Worm (Caenorhabditis elegans) whole organism, young adult: ENCODE results near the gene F32D8.12.

Experiments
- B0019.2 ChIP-seq: fragments of 200-800 bp; sonication (Bioruptor generic); conservative IDR thresholded peaks from 2 replicates; pipeline ENCODE4 v1.3.6; 2022; ENCODE audit warnings: missing genetic modification reagents, missing genetic modification characterization, missing compliant biosample characterization
- B0261.1 ChIP-seq: sonication (generic microtip); optimal IDR thresholded peaks from 2 replicates; lab custom pipeline; 2016; ENCODE audit warnings: mild to moderate bottlenecking, missing genetic modification characterization, moderate library complexity, missing compliant biosample characterization
- C17E4.6 ChIP-seq: fragments of 200-800 bp; sonication (Bioruptor generic); IDR thresholded peaks from 2 replicates; pipeline ENCODE4 v1.3.6; 2022; ENCODE audit warnings: missing genetic modification reagents, missing genetic modification characterization, missing compliant biosample characterization
- F22D6.2 ChIP-seq: sonication (generic microtip); optimal IDR thresholded peaks from 2 replicates; lab custom pipeline; 2016; ENCODE audit warnings: mild to moderate bottlenecking, missing genetic modification characterization, missing compliant biosample characterization
- F23B12.7 ChIP-seq: sonication (generic microtip); optimal IDR thresholded peaks from 2 replicates; lab custom pipeline; 2017; ENCODE audit warnings: missing genetic modification characterization, mild to moderate bottlenecking, missing compliant biosample characterization, antibody characterized with exemption, moderate library complexity; ENCODE audit not compliant: insufficient read depth
- F37B4.10 ChIP-seq: fragments of 200-800 bp; sonication (Bioruptor generic); IDR thresholded peaks from 2 replicates; pipeline ENCODE4 v1.3.6; 2022; ENCODE audit warnings: missing genetic modification characterization, missing compliant biosample characterization
- F39B2.1 ChIP-seq: fragments of 200-800 bp; sonication (Bioruptor generic); IDR thresholded peaks from 2 replicates; pipeline ENCODE4 v1.3.6; 2022; ENCODE audit warnings: missing genetic modification reagents, missing genetic modification characterization, missing compliant biosample characterization
- F49E8.2 ChIP-seq: sonication (generic microtip); optimal IDR thresholded peaks from 3 replicates; lab custom pipeline; 2017; ENCODE audit warnings: missing genetic modification characterization, mild to moderate bottlenecking, missing compliant biosample characterization, antibody characterized with exemption, moderate library complexity; ENCODE audit not compliant: insufficient read depth
- F52B5.7 ChIP-seq: sonication (generic microtip); optimal IDR thresholded peaks from 2 replicates; lab custom pipeline; 2016; ENCODE audit warnings: mild to moderate bottlenecking, missing genetic modification characterization, missing compliant biosample characterization
- K11D2.4 ChIP-seq: fragments of 200-800 bp; sonication (Bioruptor generic); IDR thresholded peaks from 2 replicates; pipeline ENCODE4 v1.3.6; 2022; ENCODE audit warnings: missing genetic modification reagents, missing genetic modification characterization, missing compliant biosample characterization
- K12H6.12 ChIP-seq: fragments of 200-800 bp; sonication (Bioruptor generic); optimal IDR thresholded peaks from 2 replicates; lab custom pipeline; 2018; ENCODE audit warnings: mild to moderate bottlenecking, missing genetic modification characterization, missing compliant biosample characterization
- Y53F4B.3 ChIP-seq: fragments of 200-800 bp; sonication (Bioruptor generic); IDR thresholded peaks from 2 replicates; pipeline ENCODE4 v1.3.6; 2022; ENCODE audit warnings: missing genetic modification reagents, missing genetic modification characterization, missing compliant biosample characterization
- Y53G8AR.9 ChIP-seq: fragments of 200-800 bp; sonication (Bioruptor generic); conservative IDR thresholded peaks from 2 replicates; pipeline ENCODE4 v1.3.6; 2022; ENCODE audit warnings: missing genetic modification reagents, missing genetic modification characterization, missing compliant biosample characterization
- attf-5 ChIP-seq: fragments of 200-800 bp; sonication (Bioruptor generic); optimal IDR thresholded peaks from 2 replicates; lab custom pipeline; 2018; ENCODE audit warnings: mild to moderate bottlenecking, missing genetic modification characterization, missing compliant biosample characterization
- bed-1 ChIP-seq: fragments of 200-800 bp; sonication (Bioruptor generic); IDR thresholded peaks from 2 replicates; pipeline ENCODE4 v1.3.6; 2022; ENCODE audit warnings: missing genetic modification reagents, missing genetic modification characterization, missing compliant biosample characterization
- cebp-2 ChIP-seq: fragments of 200-800 bp; sonication (Bioruptor generic); IDR thresholded peaks from 2 replicates; pipeline ENCODE4 v1.3.6; 2022; ENCODE audit warnings: missing genetic modification characterization, missing compliant biosample characterization
- ceh-100 ChIP-seq: fragments of 200-800 bp; sonication (Bioruptor generic); IDR thresholded peaks from 2 replicates; pipeline ENCODE4 v1.3.6; 2022; ENCODE audit warnings: missing genetic modification reagents, missing genetic modification characterization, missing compliant biosample characterization
- ceh-58 ChIP-seq: fragments of 200-800 bp; sonication (Bioruptor generic); IDR thresholded peaks from 2 replicates; pipeline ENCODE4 v1.3.6; 2022; ENCODE audit warnings: missing genetic modification characterization, missing compliant biosample characterization
- egl-44 ChIP-seq: fragments of 200-800 bp; sonication (Bioruptor generic); IDR thresholded peaks from 2 replicates; pipeline ENCODE4 v1.3.6; 2022; ENCODE audit warnings: missing genetic modification reagents, missing genetic modification characterization, missing compliant biosample characterization
- ets-4 ChIP-seq: fragments of 200-800 bp; sonication (Bioruptor generic); optimal IDR thresholded peaks from 2 replicates; lab custom pipeline; 2018; ENCODE audit warnings: mild to moderate bottlenecking, missing genetic modification characterization, missing compliant biosample characterization
- him-1 ChIP-seq: sonication (generic microtip); optimal IDR thresholded peaks from 2 replicates; lab custom pipeline; 2016; ENCODE audit warnings: missing genotype, missing genetic modification reagents, missing genetic modification characterization, missing compliant biosample characterization
- hlh-12 ChIP-seq: sonication (generic microtip); optimal IDR thresholded peaks from 2 replicates; lab custom pipeline; 2016; ENCODE audit warnings: missing genetic modification characterization, missing compliant biosample characterization
- hsf-1 ChIP-seq: fragments of 200-800 bp; sonication (Bioruptor generic); IDR thresholded peaks from 2 replicates; pipeline ENCODE4 v1.3.6; 2022; ENCODE audit warnings: missing genetic modification reagents, missing genetic modification characterization, missing compliant biosample characterization
- lag-1 ChIP-seq: fragments of 200-800 bp; sonication (Bioruptor generic); IDR thresholded peaks from 2 replicates; pipeline ENCODE4 v1.3.6; 2022; ENCODE audit warnings: missing genetic modification reagents, missing genetic modification characterization, missing compliant biosample characterization
- let-607 ChIP-seq, 2 experiments: fragments of 200-800 bp in 1 of 2; sonication (Bioruptor generic) in 1 of 2; sonication (generic microtip) in 1 of 2; optimal IDR thresholded peaks; 2 replicates each; lab custom pipeline; 2016 to 2018; ENCODE audit warnings: mild to moderate bottlenecking in 2 of 2, missing compliant biosample characterization in 2 of 2, missing genetic modification characterization in 2 of 2, moderate library complexity in 2 of 2, missing genotype in 1 of 2
- lir-1 ChIP-seq: fragments of 200-800 bp; sonication (Bioruptor generic); conservative IDR thresholded peaks from 2 replicates; pipeline ENCODE4 v1.3.6; 2022; ENCODE audit warnings: missing genetic modification reagents, missing genetic modification characterization, missing compliant biosample characterization
- madf-6 ChIP-seq: fragments of 200-800 bp; sonication (Bioruptor generic); IDR thresholded peaks from 2 replicates; pipeline ENCODE4 v1.3.6; 2022; ENCODE audit warnings: missing genetic modification reagents, missing genetic modification characterization, missing compliant biosample characterization
- mcd-1 ChIP-seq: fragments of 200-800 bp; sonication (Bioruptor generic); IDR thresholded peaks from 2 replicates; pipeline ENCODE4 v1.3.6; 2022; ENCODE audit warnings: missing genetic modification reagents, missing genetic modification characterization, missing compliant biosample characterization
- nfya-1 ChIP-seq: sonication (generic microtip); optimal IDR thresholded peaks from 2 replicates; lab custom pipeline; 2017; ENCODE audit warnings: antibody characterized with exemption, missing compliant biosample characterization, missing genetic modification characterization, borderline replicate concordance; ENCODE audit not compliant: insufficient read depth
- nhr-120 ChIP-seq: fragments of 200-800 bp; sonication (Bioruptor generic); IDR thresholded peaks from 2 replicates; pipeline ENCODE4 v1.3.6; 2022; ENCODE audit warnings: missing genetic modification characterization, missing compliant biosample characterization
- nhr-80 ChIP-seq: sonication (generic microtip); optimal IDR thresholded peaks from 2 replicates; lab custom pipeline; 2016; ENCODE audit warnings: missing genetic modification characterization, missing compliant biosample characterization
- rec-8 ChIP-seq, 2 experiments: sonication (generic microtip); optimal IDR thresholded peaks; 2 replicates each; lab custom pipeline; 2016; ENCODE audit warnings: mild to moderate bottlenecking in 2 of 2, missing genetic modification characterization in 2 of 2, missing genetic modification reagents in 2 of 2, missing genotype in 2 of 2, missing biosample characterization in 1 of 2, missing compliant biosample characterization in 1 of 2, moderate library complexity in 1 of 2
- repo-1 ChIP-seq: sonication (generic microtip); optimal IDR thresholded peaks from 2 replicates; lab custom pipeline; 2017; ENCODE audit warnings: mild to moderate bottlenecking, missing genetic modification characterization, missing compliant biosample characterization
- snpc-1.1 ChIP-seq: sonication (generic microtip); optimal IDR thresholded peaks from 2 replicates; lab custom pipeline; 2017; ENCODE audit warnings: missing genetic modification characterization, mild to moderate bottlenecking, missing compliant biosample characterization, antibody characterized with exemption, moderate library complexity, missing genotype, missing genetic modification reagents; ENCODE audit not compliant: insufficient read depth
- snpc-1.3 ChIP-seq: sonication (generic microtip); optimal IDR thresholded peaks from 2 replicates; lab custom pipeline; 2017; ENCODE audit warnings: missing genetic modification characterization, mild to moderate bottlenecking, missing compliant biosample characterization, antibody characterized with exemption, moderate library complexity, missing genotype, missing genetic modification reagents; ENCODE audit not compliant: insufficient read depth
- somi-1 ChIP-seq: fragments of 200-800 bp; sonication (Bioruptor generic); optimal IDR thresholded peaks from 2 replicates; lab custom pipeline; 2018; ENCODE audit warnings: mild to moderate bottlenecking, missing genetic modification characterization, missing compliant biosample characterization
- tbx-9 ChIP-seq: sonication (generic microtip); optimal IDR thresholded peaks from 2 replicates; lab custom pipeline; 2016; ENCODE audit warnings: borderline replicate concordance, missing genetic modification characterization, inconsistent platforms, missing compliant biosample characterization
- zim-3 ChIP-seq: sonication (generic microtip); optimal IDR thresholded peaks from 2 replicates; lab custom pipeline; 2017; ENCODE audit warnings: mild to moderate bottlenecking, missing genetic modification characterization, moderate library complexity, missing compliant biosample characterization
- ztf-22 ChIP-seq: fragments of 200-800 bp; sonication (Bioruptor generic); optimal IDR thresholded peaks from 2 replicates; lab custom pipeline; 2018; ENCODE audit warnings: mild to moderate bottlenecking, missing genetic modification characterization, moderate library complexity, missing compliant biosample characterization
- ztf-26 ChIP-seq: sonication (generic microtip); optimal IDR thresholded peaks from 2 replicates; lab custom pipeline; 2017; ENCODE audit warnings: missing genetic modification characterization, missing compliant biosample characterization
- ztf-3 ChIP-seq: fragments of 200-800 bp; sonication (Bioruptor generic); optimal IDR thresholded peaks from 2 replicates; lab custom pipeline; 2018; ENCODE audit warnings: mild to moderate bottlenecking, missing genetic modification characterization, missing compliant biosample characterization

Gene F32D8.12

DNA sequence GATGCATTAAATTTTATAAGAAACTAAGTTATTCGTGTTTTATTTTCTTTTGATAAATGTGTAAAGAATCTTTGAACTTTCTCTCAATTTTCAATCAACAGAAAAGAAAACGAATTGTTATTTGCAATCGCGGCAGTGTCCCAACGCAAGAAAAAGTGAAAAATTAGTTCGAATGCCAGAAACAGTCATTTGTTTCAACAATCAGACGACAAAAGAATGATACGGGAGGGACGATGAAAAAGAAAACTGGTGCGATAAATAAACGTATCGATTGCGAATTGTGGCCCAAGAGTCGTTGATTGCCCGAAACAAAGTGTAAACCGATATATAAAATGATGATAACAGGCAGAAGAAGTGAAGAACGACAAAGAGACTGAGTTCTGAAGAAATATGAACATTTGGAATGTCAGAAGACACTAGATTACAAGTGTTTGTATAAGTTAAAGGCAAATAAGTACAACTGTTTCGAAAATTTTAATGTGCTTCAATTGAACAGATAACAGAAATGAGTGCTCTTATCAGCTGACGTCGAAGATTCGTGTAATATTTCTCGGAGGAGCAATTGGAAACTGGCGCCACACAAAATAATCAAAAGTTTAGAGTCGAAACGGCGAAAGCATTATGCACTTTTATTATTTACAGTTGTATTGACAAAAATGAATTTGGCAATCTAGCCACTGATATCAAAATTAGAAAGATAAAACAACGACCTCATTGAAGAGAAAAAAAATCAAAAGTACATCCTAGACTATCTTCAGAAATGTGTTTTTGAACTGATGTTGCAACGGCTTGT lies 12.8 kb downstream of the F32D8.12 start:
- TF ChIP-seq zim-3 (tag; lab: Kevin White, UChicago) (no peak), nhr-80 (tag; lab: Kevin White, UChicago) (peak; percentile 86), ztf-22 (GFP tag; lab: Kevin White, UChicago) (peak; percentile 25)

DNA sequence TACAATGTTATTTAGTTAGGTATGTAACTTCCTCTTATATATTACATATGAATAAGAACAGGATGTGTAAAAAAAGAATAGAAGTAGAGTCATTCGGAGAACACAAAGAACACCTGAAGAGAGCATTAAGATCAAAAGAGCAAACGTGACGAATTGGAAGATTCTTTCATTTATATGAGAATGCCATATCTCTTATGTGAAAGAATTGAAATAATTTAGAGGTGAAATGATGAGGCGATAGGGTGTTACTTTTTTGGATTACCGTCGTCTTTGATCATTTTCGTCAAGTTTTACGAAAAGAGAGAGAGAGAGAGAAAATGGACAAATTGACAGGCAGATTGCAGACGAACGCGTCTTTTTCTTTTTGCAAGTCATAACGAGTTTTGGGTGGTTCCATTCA lies 14.3 kb downstream of the F32D8.12 start:
- TF ChIP-seq ceh-100 (GFP tag; lab: Robert Waterston, UW) (no peak), hsf-1 (GFP tag; lab: Robert Waterston, UW) (no peak), repo-1 (no peak), F52B5.7 (no peak), K11D2.4 (GFP tag; lab: Robert Waterston, UW) (no peak), bed-1 (GFP tag; lab: Robert Waterston, UW) (no peak), lir-1 (GFP tag; lab: Robert Waterston, UW) (no peak), somi-1 (GFP tag; lab: Kevin White, UChicago) (no peak), rec-8 (tag; optimal IDR thresholded peaks at IDR 0.05; lab: Kevin White, UChicago) (no peak)

DNA sequence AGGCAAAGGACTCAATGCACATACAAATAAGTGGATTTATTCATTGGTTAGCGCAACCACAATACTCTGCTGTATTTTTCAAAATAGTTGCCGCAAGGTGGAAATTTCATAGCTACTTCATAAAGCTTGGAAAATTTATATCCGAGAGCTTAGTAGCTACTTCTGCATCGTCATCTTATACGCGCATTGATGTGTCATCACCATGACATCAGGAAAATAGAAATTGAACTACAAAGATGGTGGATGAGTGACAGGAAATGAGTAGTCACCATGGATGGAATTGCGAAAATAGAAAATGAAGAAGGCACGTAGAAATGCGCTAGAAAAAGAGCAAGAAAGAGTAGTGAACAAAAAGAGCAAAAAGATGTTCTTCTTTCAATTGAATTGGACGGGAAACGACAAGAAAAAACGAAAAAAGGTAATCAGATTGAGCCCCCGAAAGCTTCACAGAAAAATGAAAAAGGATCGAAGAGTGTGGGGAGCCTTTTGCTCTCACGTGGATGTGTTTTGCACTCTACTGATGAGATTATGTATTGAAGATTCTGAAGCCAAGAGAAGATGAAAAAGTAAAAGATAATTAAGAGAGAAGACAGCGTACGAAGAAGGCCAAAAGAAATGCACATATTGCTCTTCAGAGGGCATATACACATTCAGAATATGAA lies 15.8 kb downstream of the F32D8.12 start:
- TF ChIP-seq F22D6.2 (tag; lab: Kevin White, UChicago) = no peak
- TF ChIP-seq Y53G8AR.9 (GFP tag; lab: Robert Waterston, UW) = no peak
- no peak for TF ChIP-seq lag-1 (GFP tag; lab: Robert Waterston, UW)
- TF ChIP-seq F39B2.1 (GFP tag; lab: Robert Waterston, UW) = no peak
- TF ChIP-seq ceh-58 (GFP tag; lab: Robert Waterston, UW) = no peak
- no peak for TF ChIP-seq K12H6.12 (tag; lab: Kevin White, UChicago)
- no peak for TF ChIP-seq tbx-9 (tag; lab: Kevin White, UChicago)
- TF ChIP-seq F23B12.7 (tag; lab: Kevin White, UChicago) = no peak
- no peak for TF ChIP-seq ztf-3 (GFP tag; lab: Kevin White, UChicago)
- TF ChIP-seq him-1 (tag; lab: Kevin White, UChicago) = no peak
- TF ChIP-seq cebp-2 (GFP tag; lab: Robert Waterston, UW) = no peak
- no peak for TF ChIP-seq C17E4.6 (GFP tag; lab: Robert Waterston, UW)
- no peak for TF ChIP-seq ztf-26
- TF ChIP-seq Y53F4B.3 = no peak
- no peak for TF ChIP-seq hlh-12

DNA sequence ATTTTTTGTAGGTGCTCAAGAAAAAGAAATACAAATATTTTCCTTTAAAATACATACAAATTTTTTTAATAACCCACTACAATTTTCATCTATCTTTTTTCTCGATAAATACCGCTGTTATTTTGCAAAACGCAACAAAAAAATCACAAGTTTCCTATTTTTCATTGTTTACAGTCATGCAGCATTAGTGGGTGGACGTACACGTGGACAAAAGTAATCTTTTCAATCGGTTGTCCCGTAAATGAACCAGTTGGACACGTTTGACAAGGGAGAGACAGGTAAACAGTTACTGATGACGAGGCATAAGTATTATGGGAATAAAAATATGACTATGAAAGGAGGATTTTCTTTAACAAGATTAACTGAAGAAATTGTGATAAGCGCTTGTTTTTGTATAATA lies 17.6 kb downstream of the F32D8.12 start:
- TF ChIP-seq B0019.2 (GFP tag; lab: Robert Waterston, UW) (no peak), nhr-120 (no peak), madf-6 (GFP tag; lab: Robert Waterston, UW) (no peak), snpc-1.1 (tag; lab: Kevin White, UChicago) (no peak), ets-4 (GFP tag; lab: Kevin White, UChicago) (no peak), let-607 (tag; optimal IDR thresholded peaks at IDR 0.05; lab: Kevin White, UChicago) (no peak), repo-1 (no peak), F49E8.2 (no peak), attf-5 (GFP tag; lab: Kevin White, UChicago) (no peak), F37B4.10 (GFP tag; lab: Robert Waterston, UW) (no peak), mcd-1 (no peak), egl-44 (GFP tag; lab: Robert Waterston, UW) (no peak), B0261.1 (tag; lab: Kevin White, UChicago) (no peak), nfya-1 (tag; lab: Kevin White, UChicago) (no peak), snpc-1.3 (tag; lab: Kevin White, UChicago) (no peak)
